Fruit fly (Drosophila melanogaster): Measurements from ENCODE around the gene CG15308.

DNA sequence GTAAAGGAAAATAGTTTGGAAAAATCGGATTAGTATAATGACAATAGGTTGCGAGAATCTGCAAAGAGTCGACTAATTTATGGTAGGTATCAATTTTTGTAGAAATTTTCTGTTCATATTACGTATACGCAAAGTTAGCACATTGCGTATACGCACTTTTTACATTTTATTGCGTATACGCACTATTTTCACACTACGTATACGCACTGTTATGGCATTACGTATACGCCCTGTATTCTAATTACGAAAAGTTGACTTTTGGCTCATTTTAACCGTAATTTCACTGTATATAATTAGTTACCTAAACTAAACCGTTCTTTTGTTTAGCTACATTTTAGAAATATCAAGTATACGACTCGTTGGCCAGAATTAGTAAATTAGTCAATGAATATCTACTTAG, 23.9 kb upstream of the CG15308 start:
- TF ChIP-seq psq (optimal IDR thresholded peaks at IDR 0.05): no peak
- TF ChIP-seq insv (optimal IDR thresholded peaks at IDR 0.05): no peak
